In the genomic region with DNA sequence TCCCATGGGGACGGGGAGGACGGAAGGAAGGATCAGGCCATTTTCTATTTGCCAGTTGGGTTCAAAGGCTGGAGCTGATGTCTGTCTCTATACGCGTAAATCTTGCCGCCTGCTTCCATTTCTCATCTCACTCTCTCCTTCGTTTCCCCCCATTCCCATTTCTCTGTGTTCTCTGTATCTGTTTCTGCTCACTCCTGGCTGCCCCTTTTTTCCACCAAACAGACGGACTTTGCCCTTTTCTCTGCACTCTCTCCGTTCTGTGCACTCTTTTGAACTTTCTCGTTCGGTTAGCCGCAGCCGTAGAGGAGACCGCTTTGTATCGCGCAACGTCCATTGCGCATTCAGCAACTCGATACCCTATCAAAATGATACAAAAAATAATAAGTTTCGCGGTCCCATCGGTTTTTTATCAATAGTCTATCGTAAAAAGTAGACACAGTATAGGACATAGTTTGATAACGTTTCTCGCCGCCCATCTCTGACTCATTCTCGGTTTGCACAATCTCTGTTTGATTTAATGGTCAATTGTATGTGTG, we compare ENCODE assay signal across 2 worm cellular contexts.
A peak's percentile ranks its signal among the peaks of the same experiment; 100 is the strongest.
TF ChIP-seq lines count a peak whose summit lies in the region.

No protein-coding gene starts in this region.

TF ChIP-seq in whole organism, L1 larva, 84 proteins besides CTCF, POLR2A, EP300 and RAD21 (continued from another document):
- TF ChIP-seq tbx-2 (tag; optimal IDR thresholded peaks at IDR 0.05; lab: Kevin White, UChicago), result peak; percentile 59
- TF ChIP-seq fkh-10 (GFP tag; optimal IDR thresholded peaks at IDR 0.05; lab: Kevin White, UChicago), result no peak
- peak in 2 of 6 experiments; percentile 67 to 79 for TF ChIP-seq elt-3 (tag; optimal IDR thresholded peaks at IDR 0.05; lab: Kevin White, UChicago)
- peak; percentile 48 for TF ChIP-seq egl-13 (tag; optimal IDR thresholded peaks at IDR 0.05; lab: Kevin White, UChicago)
- no peak for TF ChIP-seq grh-1 (GFP tag; IDR thresholded peaks at IDR 0.05; lab: Robert Waterston, UW)
- peak; percentile 55 for TF ChIP-seq mep-1 (tag; optimal IDR thresholded peaks at IDR 0.05; lab: Kevin White, UChicago)
- TF ChIP-seq xbp-1 (tag; optimal IDR thresholded peaks at IDR 0.05; lab: Kevin White, UChicago), result peak; percentile 17
- peak in 2 of 3 experiments; percentile 35 to 68 for TF ChIP-seq ceh-82 (tag; optimal IDR thresholded peaks at IDR 0.05; lab: Kevin White, UChicago)
- peak in 1 of 2 experiments; percentile 15 for TF ChIP-seq egl-27 (tag; optimal IDR thresholded peaks at IDR 0.05; lab: Kevin White, UChicago)
- no peak for TF ChIP-seq efl-3 (GFP tag; optimal IDR thresholded peaks at IDR 0.05; lab: Kevin White, UChicago)
- no peak for TF ChIP-seq ztf-4 (tag; optimal IDR thresholded peaks at IDR 0.05; lab: Kevin White, UChicago)
- no peak for TF ChIP-seq isw-1 (GFP tag; IDR thresholded peaks at IDR 0.05; lab: Robert Waterston, UW)
- TF ChIP-seq pag-3 (tag; optimal IDR thresholded peaks at IDR 0.05; lab: Kevin White, UChicago; ENCODE audit: borderline replicate concordance, insufficient read depth), result no peak
- TF ChIP-seq pax-3 (tag; optimal IDR thresholded peaks at IDR 0.05; lab: Kevin White, UChicago), result no peak
- peak; percentile 90 for TF ChIP-seq lin-14 (GFP tag; optimal IDR thresholded peaks at IDR 0.05; lab: Kevin White, UChicago)
- TF ChIP-seq rnt-1 (tag; optimal IDR thresholded peaks at IDR 0.05; lab: Kevin White, UChicago), result peak; percentile 76
- TF ChIP-seq lsy-2 (tag; optimal IDR thresholded peaks at IDR 0.05; lab: Kevin White, UChicago), result peak; percentile 47 to 65
- peak in 1 of 2 experiments; percentile 47 for TF ChIP-seq mdl-1 (tag; optimal IDR thresholded peaks at IDR 0.05; lab: Kevin White, UChicago)
- TF ChIP-seq nhr-237 (tag; optimal IDR thresholded peaks at IDR 0.05; lab: Kevin White, UChicago), result no peak
- peak; percentile 53 for TF ChIP-seq dsc-1 (tag; optimal IDR thresholded peaks at IDR 0.05; lab: Kevin White, UChicago)
- peak; percentile 15 to 37 (median 18) for TF ChIP-seq dpl-1 (GFP tag; optimal IDR thresholded peaks at IDR 0.05; lab: Kevin White, UChicago)
- peak; percentile 35 to 36 for TF ChIP-seq lin-35 (GFP tag; optimal IDR thresholded peaks at IDR 0.05; lab: Kevin White, UChicago)
- TF ChIP-seq jun-1 (tag; optimal IDR thresholded peaks at IDR 0.05; lab: Kevin White, UChicago), result peak; percentile 36
- no peak for TF ChIP-seq aha-1 (tag; optimal IDR thresholded peaks at IDR 0.05; lab: Kevin White, UChicago)
- no peak for TF ChIP-seq sptf-1 (tag; optimal IDR thresholded peaks at IDR 0.05; lab: Kevin White, UChicago)
- peak; percentile 57 for TF ChIP-seq nhr-47 (tag; optimal IDR thresholded peaks at IDR 0.05; lab: Kevin White, UChicago)
- peak; percentile 73 for TF ChIP-seq nhr-85 (tag; lab: Kevin White, UChicago)
- TF ChIP-seq irx-1 (tag; optimal IDR thresholded peaks at IDR 0.05; lab: Kevin White, UChicago), result peak; percentile 49
TF ChIP-seq in whole organism, L1 larva: peak in this region for 32.

TF ChIP-seq in whole organism, L3 larva, 47 proteins besides CTCF, POLR2A, EP300 and RAD21 (continued from another document):
- TF ChIP-seq nhr-43 (tag; optimal IDR thresholded peaks at IDR 0.05; lab: Kevin White, UChicago; ENCODE audit: poor library complexity, severe bottlenecking) (no peak), elt-3 (tag; optimal IDR thresholded peaks at IDR 0.05; lab: Kevin White, UChicago) (no peak), ceh-9 (tag; optimal IDR thresholded peaks at IDR 0.05; lab: Kevin White, UChicago) (no peak), hmg-11 (tag; optimal IDR thresholded peaks at IDR 0.05; lab: Kevin White, UChicago) (peak; percentile 79), unc-39 (tag; optimal IDR thresholded peaks at IDR 0.05; lab: Kevin White, UChicago) (no peak), egl-27 (tag; optimal IDR thresholded peaks at IDR 0.05; lab: Kevin White, UChicago) (no peak), nhr-237 (tag; optimal IDR thresholded peaks at IDR 0.05; lab: Kevin White, UChicago) (no peak), fos-1 (tag; optimal IDR thresholded peaks at IDR 0.05; lab: Kevin White, UChicago) (no peak), ztf-4 (tag; optimal IDR thresholded peaks at IDR 0.05; lab: Kevin White, UChicago) (no peak), lin-39 (tag; optimal IDR thresholded peaks at IDR 0.05; lab: Kevin White, UChicago) (peak; percentile 58), nhr-28 (tag; optimal IDR thresholded peaks at IDR 0.05; lab: Kevin White, UChicago) (no peak), jun-1 (tag; optimal IDR thresholded peaks at IDR 0.05; lab: Kevin White, UChicago) (peak; percentile 76), lsy-12 (tag; optimal IDR thresholded peaks at IDR 0.05; lab: Kevin White, UChicago) (no peak), nhr-67 (tag; optimal IDR thresholded peaks at IDR 0.05; lab: Kevin White, UChicago) (no peak), ZK546.5 (tag; optimal IDR thresholded peaks at IDR 0.05; lab: Kevin White, UChicago) (no peak), mml-1 (tag; optimal IDR thresholded peaks at IDR 0.05; lab: Kevin White, UChicago) (no peak), nhr-77 (tag; optimal IDR thresholded peaks at IDR 0.05; lab: Kevin White, UChicago) (no peak), pha-4 (tag; optimal IDR thresholded peaks at IDR 0.05; lab: Kevin White, UChicago) (peak; percentile 64), ceh-28 (tag; optimal IDR thresholded peaks at IDR 0.05; lab: Kevin White, UChicago) (no peak), egl-5 (tag; optimal IDR thresholded peaks at IDR 0.05; lab: Kevin White, UChicago) (peak; percentile 55), nfya-1 (tag; optimal IDR thresholded peaks at IDR 0.05; lab: Kevin White, UChicago; ENCODE audit: insufficient read depth) (peak; percentile 79), nhr-25 (tag; optimal IDR thresholded peaks at IDR 0.05; lab: Kevin White, UChicago) (no peak), fkh-2 (tag; optimal IDR thresholded peaks at IDR 0.05; lab: Kevin White, UChicago) (no peak), snpc-4 (tag; optimal IDR thresholded peaks at IDR 0.05; lab: Kevin White, UChicago) (peak; percentile 45), nhr-12 (tag; optimal IDR thresholded peaks at IDR 0.05; lab: Kevin White, UChicago) (no peak), nhr-76 (tag; optimal IDR thresholded peaks at IDR 0.05; lab: Kevin White, UChicago) (no peak), pqm-1 (tag; optimal IDR thresholded peaks at IDR 0.05; lab: Kevin White, UChicago) (peak; percentile 87), fkh-10 (GFP tag; optimal IDR thresholded peaks at IDR 0.05; lab: Kevin White, UChicago) (no peak), lin-15B (tag; optimal IDR thresholded peaks at IDR 0.05; lab: Kevin White, UChicago) (peak; percentile 39)
